Worm (Caenorhabditis elegans): ENCODE measurements around the gene gmap-3.

ce11 chrX:12899140-12899888, 41.4 kb downstream of the gmap-3 start:
- TF ChIP-seq mep-1 (tag; optimal IDR thresholded peaks at IDR 0.05) (peak; percentile 16), nhr-237 (tag; optimal IDR thresholded peaks at IDR 0.05) (no peak), F44E2.7 (GFP tag; IDR thresholded peaks at IDR 0.05) (no peak)
